Worm (Caenorhabditis elegans) whole organism, L3 larva: ENCODE data around the gene col-151.

Experiments used
- ceh-82 ChIP-seq: fragments of 150-350 bp; optimal IDR thresholded peaks from 2 replicates; lab custom pipeline; 2014; ENCODE audit warnings: missing biosample characterization, missing genetic modification characterization
- egl-27 ChIP-seq: sonication (generic microtip); optimal IDR thresholded peaks from 4 replicates; lab custom pipeline; 2017; ENCODE audit warnings: missing biosample characterization, missing genetic modification reagents, missing genetic modification characterization
- nhr-67 ChIP-seq: fragments of 150-350 bp; optimal IDR thresholded peaks from 2 replicates; lab custom pipeline; 2014; ENCODE audit warnings: missing biosample characterization, missing genetic modification characterization
- nhr-77 ChIP-seq: fragments of 150-350 bp; optimal IDR thresholded peaks from 2 replicates; lab custom pipeline; 2014; ENCODE audit warnings: missing biosample characterization, missing genetic modification characterization
- pha-4 ChIP-seq: fragments of 150-350 bp; optimal IDR thresholded peaks from 2 replicates; lab custom pipeline; 2014; ENCODE audit warnings: missing biosample characterization, missing genetic modification reagents, missing genetic modification characterization
- sea-2 ChIP-seq: fragments of 150-350 bp; sonication (generic microtip); optimal IDR thresholded peaks from 4 replicates; lab custom pipeline; 2014; ENCODE audit warnings: missing biosample characterization, missing genetic modification reagents, missing genetic modification characterization
- unc-39 ChIP-seq: sonication (generic microtip); optimal IDR thresholded peaks from 4 replicates; lab custom pipeline; 2017; ENCODE audit warnings: missing biosample characterization, missing genetic modification characterization
- unc-62 ChIP-seq: fragments of 150-350 bp; sonication (generic microtip); optimal IDR thresholded peaks from 4 replicates; lab custom pipeline; 2014; ENCODE audit warnings: missing biosample characterization, missing genetic modification reagents, missing genetic modification characterization

DNA sequence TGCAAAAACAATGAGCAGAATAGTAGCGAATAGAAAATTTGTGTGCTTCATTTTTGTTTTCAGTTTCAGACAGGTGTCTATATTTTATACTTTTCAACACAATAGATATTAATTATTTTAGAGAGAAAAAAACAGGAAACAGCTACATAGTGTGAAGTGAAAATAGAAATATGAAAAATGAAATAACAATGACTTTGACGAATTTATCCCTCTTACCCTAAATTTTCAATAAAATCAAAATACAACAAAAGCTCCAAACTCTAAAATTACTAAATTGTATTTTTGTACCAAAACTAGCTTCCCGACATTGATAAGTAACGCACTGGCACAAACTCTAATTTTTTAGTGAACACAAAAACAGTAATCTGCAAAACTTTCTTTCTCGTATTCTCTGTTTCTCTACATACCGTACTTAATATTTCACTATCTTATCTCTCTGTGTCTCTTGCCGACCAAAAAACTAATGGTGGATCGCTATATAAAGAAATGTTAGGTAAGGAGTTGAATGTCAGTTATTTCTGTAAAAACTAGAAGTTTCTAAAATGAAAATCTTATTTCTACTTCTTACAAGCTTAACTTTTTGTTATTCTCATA lies at the start of gene col-151, which contains the start of gene ugt-1:
- no peak for TF ChIP-seq sea-2
- no peak for TF ChIP-seq egl-27 (tag; lab: Kevin White, UChicago)
- no peak for TF ChIP-seq unc-62 (GFP tag; lab: Kevin White, UChicago)
- no peak for TF ChIP-seq nhr-67 (tag; lab: Kevin White, UChicago)
- TF ChIP-seq pha-4 (tag; lab: Kevin White, UChicago): no peak
- no peak for TF ChIP-seq ceh-82 (tag; lab: Kevin White, UChicago)
- no peak for TF ChIP-seq nhr-77 (tag; lab: Kevin White, UChicago)
- no peak for TF ChIP-seq unc-39 (tag; lab: Kevin White, UChicago)
